Fruit fly (Drosophila melanogaster): Measurements from ENCODE around the gene CG13731.

CG13731 gene

dm6 chr3L:17433555-17433954, 44.8 kb upstream of the CG13731 start, which contains the start of the genes Coq4 and CG32176 (continued):
- peak; percentile 95 for TF ChIP-seq CG7556 (GFP tag; optimal IDR thresholded peaks at IDR 0.05)
- TF ChIP-seq CG1529 (GFP tag; optimal IDR thresholded peaks at IDR 0.05), result peak; percentile 93
- TF ChIP-seq bowl (GFP tag; IDR thresholded peaks at IDR 0.05), result peak; percentile 90
- peak; percentile 91 for TF ChIP-seq Elba2 (GFP tag; optimal IDR thresholded peaks at IDR 0.05)
- TF ChIP-seq CG4854 (GFP tag; optimal IDR thresholded peaks at IDR 0.05), result peak; percentile 98
- TF ChIP-seq CG12071 (GFP tag; optimal IDR thresholded peaks at IDR 0.05), result peak; percentile 97
- TF ChIP-seq Trl (optimal IDR thresholded peaks at IDR 0.05), result no peak
- TF ChIP-seq Trl (GFP tag; optimal IDR thresholded peaks at IDR 0.05), result peak; percentile 99
- TF ChIP-seq CG7786 (GFP tag; optimal IDR thresholded peaks at IDR 0.05), result peak; percentile 98
- peak; percentile 93 for TF ChIP-seq CG34376 (GFP tag; optimal IDR thresholded peaks at IDR 0.05)
- TF ChIP-seq CG9609 (GFP tag; optimal IDR thresholded peaks at IDR 0.05), result peak; percentile 98
- TF ChIP-seq jigr1 (GFP tag; IDR thresholded peaks at IDR 0.05), result peak; percentile 93
- peak; percentile 86 for TF ChIP-seq Lim3 (GFP tag; IDR thresholded peaks at IDR 0.05)
- TF ChIP-seq CG5180 (GFP tag; optimal IDR thresholded peaks at IDR 0.05), result peak; percentile 83
- peak; percentile 99 for TF ChIP-seq zfh2 (GFP tag; optimal IDR thresholded peaks at IDR 0.05)
- peak; percentile 83 for TF ChIP-seq exex (tag; optimal IDR thresholded peaks at IDR 0.05)
- TF ChIP-seq CG11695 (GFP tag; IDR thresholded peaks at IDR 0.05), result peak; percentile 97
- peak; percentile 49; the same call in 1 of the 2 replicates for TF ChIP-seq amos (GFP tag; IDR thresholded peaks at IDR 0.05; ENCODE audit: partially characterized antibody)
- TF ChIP-seq CG12299 (tag; optimal IDR thresholded peaks at IDR 0.05), result peak; percentile 96
- TF ChIP-seq CG10565 (GFP tag; optimal IDR thresholded peaks at IDR 0.05), result peak; percentile 91
- peak; percentile 80 for TF ChIP-seq GATAe (GFP tag; conservative IDR thresholded peaks at IDR 0.05)
- peak; percentile 96 for TF ChIP-seq kay (GFP tag; optimal IDR thresholded peaks at IDR 0.05)
- peak; percentile 95 for TF ChIP-seq emc (GFP tag; optimal IDR thresholded peaks at IDR 0.05)
- TF ChIP-seq tna (GFP tag; IDR thresholded peaks at IDR 0.05; ENCODE audit: partially characterized antibody), result 0 out of 2 replicates have a peak, but pooled peaks have one; percentile 45
- TF ChIP-seq CG15269 (tag; optimal IDR thresholded peaks at IDR 0.05), result peak; percentile 98
- peak; percentile 98 for TF ChIP-seq CG14441 (GFP tag; IDR thresholded peaks at IDR 0.05)
- peak; percentile 97 for TF ChIP-seq CG9727 (GFP tag; optimal IDR thresholded peaks at IDR 0.05)
- TF ChIP-seq unpg (GFP tag; optimal IDR thresholded peaks at IDR 0.05), result peak; percentile 99
- TF ChIP-seq CG13894 (tag; optimal IDR thresholded peaks at IDR 0.05), result peak; percentile 96
- TF ChIP-seq yki (optimal IDR thresholded peaks at IDR 0.05), result no peak
- TF ChIP-seq CG8944 (GFP tag; optimal IDR thresholded peaks at IDR 0.05), result peak; percentile 99
- peak; percentile 95 for TF ChIP-seq Hmx (GFP tag; optimal IDR thresholded peaks at IDR 0.05)
- TF ChIP-seq Vsx1 (GFP tag; optimal IDR thresholded peaks at IDR 0.05), result peak; percentile 89
- TF ChIP-seq CG12236 (GFP tag; optimal IDR thresholded peaks at IDR 0.05), result peak; percentile 92
- peak; percentile 97 for TF ChIP-seq CG17328 (GFP tag; IDR thresholded peaks at IDR 0.05)
- peak; percentile 96 for TF ChIP-seq Taf1 (GFP tag; IDR thresholded peaks at IDR 0.05)
- TF ChIP-seq CG7357 (GFP tag; IDR thresholded peaks at IDR 0.05), result peak; percentile 94
- TF ChIP-seq CG31365 (tag; optimal IDR thresholded peaks at IDR 0.05), result peak; percentile 85
- peak; percentile 99 for TF ChIP-seq vvl (GFP tag; IDR thresholded peaks at IDR 0.05)
- TF ChIP-seq CG17385 (GFP tag; optimal IDR thresholded peaks at IDR 0.05), result peak; percentile 93
- TF ChIP-seq so (GFP tag; IDR thresholded peaks at IDR 0.05), result peak; percentile 97
- TF ChIP-seq D19B (GFP tag; optimal IDR thresholded peaks at IDR 0.05), result peak; percentile 91
- peak; percentile 99 for TF ChIP-seq HLH54F (GFP tag; optimal IDR thresholded peaks at IDR 0.05)
- peak; percentile 99 for TF ChIP-seq CG4424 (GFP tag; optimal IDR thresholded peaks at IDR 0.05)
- no peak for TF ChIP-seq Kr (GFP tag; optimal IDR thresholded peaks at IDR 0.05)
- TF ChIP-seq CG10543 (GFP tag; optimal IDR thresholded peaks at IDR 0.05), result peak; percentile 96
- TF ChIP-seq CG17829 (tag; optimal IDR thresholded peaks at IDR 0.05), result peak; percentile 98
- TF ChIP-seq ro (GFP tag; IDR thresholded peaks at IDR 0.05), result peak; percentile 95
- TF ChIP-seq CG7963 (GFP tag; IDR thresholded peaks at IDR 0.05; ENCODE audit: partially characterized antibody), result peak; percentile 80
- peak; percentile 99 for TF ChIP-seq CG16815 (GFP tag; optimal IDR thresholded peaks at IDR 0.05)
- peak; percentile 100 for TF ChIP-seq Ets65A (GFP tag)
- peak; percentile 64 for TF ChIP-seq Dip2 (GFP tag; IDR thresholded peaks at IDR 0.05)
